Worm (Caenorhabditis elegans) whole organism, L2 larva: ENCODE measurements around the gene K09E2.2.

Source experiments
- F13H6.1 ChIP-seq: sonication (generic microtip); optimal IDR thresholded peaks from 2 replicates; lab custom pipeline; 2016; ENCODE audit warnings: missing genetic modification characterization, missing compliant biosample characterization
- ZK546.5 ChIP-seq: sonication (generic microtip); optimal IDR thresholded peaks from 2 replicates; lab custom pipeline; 2017; ENCODE audit warnings: missing biosample characterization, missing genetic modification characterization
- ama-1 ChIP-seq: fragments of 150-350 bp; optimal IDR thresholded peaks from 2 replicates; lab custom pipeline; 2018; ENCODE audit warnings: inconsistent platforms
- ceh-16 ChIP-seq: fragments of 150-350 bp; optimal IDR thresholded peaks from 2 replicates; lab custom pipeline; 2014; ENCODE audit warnings: missing biosample characterization, missing genetic modification characterization
- ceh-82 ChIP-seq: fragments of 150-350 bp; optimal IDR thresholded peaks from 2 replicates; lab custom pipeline; 2014; ENCODE audit warnings: missing biosample characterization, missing genetic modification characterization
- elt-3 ChIP-seq: sonication (generic microtip); optimal IDR thresholded peaks from 2 replicates; lab custom pipeline; 2017; ENCODE audit warnings: missing biosample characterization, missing genetic modification characterization
- lsy-2 ChIP-seq, 2 experiments: fragments of 150-350 bp in 1 of 2; sonication (generic microtip) in 1 of 2; optimal IDR thresholded peaks; 2 replicates each; lab custom pipeline; 2014 to 2017; ENCODE audit warnings: missing biosample characterization in 2 of 2, missing genetic modification characterization in 2 of 2
- nhr-237 ChIP-seq: fragments of 150-350 bp; optimal IDR thresholded peaks from 2 replicates; lab custom pipeline; 2014; ENCODE audit warnings: missing biosample characterization, missing genetic modification characterization
- nhr-6 ChIP-seq: fragments of 150-350 bp; optimal IDR thresholded peaks from 2 replicates; lab custom pipeline; 2014; ENCODE audit warnings: missing biosample characterization, missing genetic modification characterization
- snpc-4 ChIP-seq: fragments of 150-350 bp; optimal IDR thresholded peaks from 2 replicates; lab custom pipeline; 2014; ENCODE audit warnings: missing biosample characterization, missing genetic modification characterization
- unc-62 ChIP-seq: fragments of 150-350 bp; optimal IDR thresholded peaks from 2 replicates; lab custom pipeline; 2014; ENCODE audit warnings: missing biosample characterization, missing genetic modification reagents, missing genetic modification characterization

- TF ChIP-seq snpc-4 (no peak), elt-3 (tag; lab: Kevin White, UChicago) (no peak), F13H6.1 (no peak), unc-62 (GFP tag; lab: Kevin White, UChicago) (no peak), ceh-82 (tag; lab: Kevin White, UChicago) (no peak), nhr-237 (tag; lab: Kevin White, UChicago) (no peak), ceh-16 (tag; lab: Kevin White, UChicago) (no peak), nhr-6 (tag; lab: Kevin White, UChicago) (no peak), ama-1 (no peak), ZK546.5 (tag; lab: Kevin White, UChicago) (no peak), lsy-2 (tag; optimal IDR thresholded peaks at IDR 0.05; lab: Kevin White, UChicago) (no peak)
Observed at ce11 chrX:8675151-8675550, 2.3 kb downstream of the K09E2.2 start.
